Worm (Caenorhabditis elegans) whole organism, L2 larva: ENCODE measurements around the gene C16C8.26.

Experiments
- F13H6.1 ChIP-seq: sonication (generic microtip); optimal IDR thresholded peaks from 2 replicates; lab custom pipeline; 2016; ENCODE audit warnings: missing genetic modification characterization, missing compliant biosample characterization
- aly-2 ChIP-seq: fragments of 150-350 bp; optimal IDR thresholded peaks from 2 replicates; lab custom pipeline; 2014; ENCODE audit warnings: missing biosample characterization, missing genetic modification characterization
- ama-1 ChIP-seq: fragments of 150-350 bp; optimal IDR thresholded peaks from 2 replicates; lab custom pipeline; 2018; ENCODE audit warnings: inconsistent platforms
- ceh-16 ChIP-seq: fragments of 150-350 bp; optimal IDR thresholded peaks from 2 replicates; lab custom pipeline; 2014; ENCODE audit warnings: missing biosample characterization, missing genetic modification characterization
- lsy-2 ChIP-seq, 2 experiments: fragments of 150-350 bp in 1 of 2; sonication (generic microtip) in 1 of 2; optimal IDR thresholded peaks; 2 replicates each; lab custom pipeline; 2014 to 2017; ENCODE audit warnings: missing biosample characterization in 2 of 2, missing genetic modification characterization in 2 of 2
- mdl-1 ChIP-seq, 2 experiments: fragments of 150-350 bp in 1 of 2; sonication (generic microtip) in 1 of 2; optimal IDR thresholded peaks; 2 replicates each; lab custom pipeline; 2017; ENCODE audit warnings: missing biosample characterization in 2 of 2, missing genetic modification characterization in 2 of 2
- nhr-10 ChIP-seq: sonication (generic microtip); optimal IDR thresholded peaks from 2 replicates; lab custom pipeline; 2017; ENCODE audit warnings: missing biosample characterization, missing genetic modification characterization
- nhr-11 ChIP-seq: fragments of 150-350 bp; optimal IDR thresholded peaks from 2 replicates; lab custom pipeline; 2014; ENCODE audit warnings: missing biosample characterization, missing genetic modification characterization
- nhr-6 ChIP-seq: fragments of 150-350 bp; optimal IDR thresholded peaks from 2 replicates; lab custom pipeline; 2014; ENCODE audit warnings: missing biosample characterization, missing genetic modification characterization
- unc-55 ChIP-seq: fragments of 150-350 bp; sonication (generic microtip); optimal IDR thresholded peaks from 3 replicates; lab custom pipeline; 2014; ENCODE audit warnings: missing biosample characterization, missing genetic modification reagents, missing genetic modification characterization

ce11 chrII:3439244-3439698 lies 18.8 kb downstream of the C16C8.26 start:
- TF ChIP-seq mdl-1 (tag; optimal IDR thresholded peaks at IDR 0.05; lab: Kevin White, UChicago) = no peak
- TF ChIP-seq ceh-16 = no peak
- TF ChIP-seq ama-1 = no peak
- TF ChIP-seq unc-55 = no peak
- no peak for TF ChIP-seq nhr-10 (tag; lab: Kevin White, UChicago)
- no peak for TF ChIP-seq aly-2
- no peak for TF ChIP-seq nhr-6 (tag; lab: Kevin White, UChicago)
- no peak for TF ChIP-seq nhr-11 (tag; lab: Kevin White, UChicago)
- no peak for TF ChIP-seq lsy-2 (tag; optimal IDR thresholded peaks at IDR 0.05; lab: Kevin White, UChicago)
- no peak for TF ChIP-seq F13H6.1
